Fruit fly (Drosophila melanogaster) whole organism, wandering third instar larva: ENCODE measurements around the gene Elp5.

ENCODE experiments used
- Abd-B ChIP-seq: fragments of >200 bp; optimal IDR thresholded peaks from 2 replicates; lab custom pipeline; 2017; ENCODE audit warnings: missing biosample characterization, missing genetic modification characterization
- Dif ChIP-seq: fragments of 200-275, 200-300 bp; sonication (Bioruptor generic); optimal IDR thresholded peaks from 2 replicates; lab custom pipeline; 2018; ENCODE audit warnings: missing biosample characterization, missing genetic modification characterization; ENCODE audit not compliant: partially characterized antibody
- Hnf4 ChIP-seq: fragments of 200-800 bp; sonication (Bioruptor generic); optimal IDR thresholded peaks from 2 replicates; lab custom pipeline; 2016; ENCODE audit warnings: missing biosample characterization, mild to moderate bottlenecking, missing genetic modification characterization
- Hr78 ChIP-seq: fragments of >200 bp; optimal IDR thresholded peaks from 2 replicates; lab custom pipeline; 2017; ENCODE audit warnings: missing biosample characterization, missing genetic modification characterization
- Jra ChIP-seq: sonication (Bioruptor generic); optimal IDR thresholded peaks from 2 replicates; lab custom pipeline; 2016; ENCODE audit warnings: missing biosample characterization, missing genetic modification characterization
- Myc ChIP-seq: fragments of >200 bp; optimal IDR thresholded peaks from 2 replicates; lab custom pipeline; 2017
- Rel ChIP-seq, 2 experiments: fragments of 200-800 bp; sonication (Bioruptor generic) in 1 of 2; optimal IDR thresholded peaks; 2 replicates in 1 of 2; 3 replicates in 1 of 2; lab custom pipeline; 2016 to 2019; ENCODE audit warnings: mild to moderate bottlenecking in 2 of 2, missing biosample characterization in 2 of 2, missing genetic modification characterization in 2 of 2, moderate library complexity in 1 of 2
- br ChIP-seq: fragments of 200-800 bp; sonication (Bioruptor generic); optimal IDR thresholded peaks from 2 replicates; lab custom pipeline; 2016; ENCODE audit warnings: missing biosample characterization, missing genetic modification characterization
- dl ChIP-seq, 2 experiments: fragments of 175-275, 200-275 bp in 1 of 2; fragments of 200-275 bp in 1 of 2; sonication (Bioruptor generic); optimal IDR thresholded peaks; lab custom pipeline; 2018; ENCODE audit warnings: mild to moderate bottlenecking in 2 of 2, missing biosample characterization in 2 of 2, missing genetic modification characterization in 2 of 2, moderate library complexity in 2 of 2; ENCODE audit not compliant: partially characterized antibody in 2 of 2, insufficient read depth in 1 of 2
- psq ChIP-seq: fragments of 200-800 bp; sonication (Bioruptor generic); optimal IDR thresholded peaks from 3 replicates; lab custom pipeline; 2017; ENCODE audit warnings: missing biosample characterization, mild to moderate bottlenecking, missing genetic modification characterization, moderate library complexity
- woc ChIP-seq: sonication (Bioruptor generic); optimal IDR thresholded peaks from 2 replicates; lab custom pipeline; 2016; ENCODE audit warnings: missing biosample characterization, mild to moderate bottlenecking, missing genetic modification characterization

DNA sequence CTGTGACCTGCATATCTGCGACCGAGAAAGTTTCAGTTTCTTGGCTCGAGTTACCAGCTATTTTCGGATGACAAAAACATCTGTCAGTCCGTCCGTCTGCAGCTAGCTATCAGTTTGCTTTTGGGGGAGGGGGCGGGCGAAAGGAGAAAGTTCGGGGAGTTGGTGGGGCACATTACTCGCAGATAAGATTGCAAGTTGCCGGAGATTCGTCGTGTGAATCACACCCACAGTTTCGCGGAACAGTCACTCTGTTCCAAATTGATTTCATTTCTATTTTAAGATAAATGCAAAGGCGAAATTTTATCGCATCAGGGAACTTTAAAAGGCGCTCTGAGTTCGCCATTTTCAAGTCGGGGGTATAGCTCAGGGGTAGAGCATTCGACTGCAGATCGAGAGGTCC lies 16.1 kb downstream of the Elp5 start:
- TF ChIP-seq psq (no peak), dl (GFP tag; optimal IDR thresholded peaks at IDR 0.05; lab: Kevin White, UChicago; ENCODE audit: insufficient read depth in 1 of 2, partially characterized antibody in 2 of 2) (no peak), Abd-B (no peak), Rel (GFP tag; optimal IDR thresholded peaks at IDR 0.05; lab: Kevin White, UChicago) (no peak), Rel (tag; optimal IDR thresholded peaks at IDR 0.05; lab: Kevin White, UChicago) (peak; percentile 97), Dif (GFP tag; lab: Kevin White, UChicago) (no peak), woc (GFP tag; lab: Kevin White, UChicago) (no peak), br (no peak), Jra (GFP tag; lab: Kevin White, UChicago) (no peak), Hr78 (no peak), Myc (lab: Kevin White, UChicago) (no peak), Hnf4 (GFP tag; lab: Kevin White, UChicago) (no peak)
